Fruit fly (Drosophila melanogaster): ENCODE measurements around the gene CG42327.

CG42327 gene

DNA sequence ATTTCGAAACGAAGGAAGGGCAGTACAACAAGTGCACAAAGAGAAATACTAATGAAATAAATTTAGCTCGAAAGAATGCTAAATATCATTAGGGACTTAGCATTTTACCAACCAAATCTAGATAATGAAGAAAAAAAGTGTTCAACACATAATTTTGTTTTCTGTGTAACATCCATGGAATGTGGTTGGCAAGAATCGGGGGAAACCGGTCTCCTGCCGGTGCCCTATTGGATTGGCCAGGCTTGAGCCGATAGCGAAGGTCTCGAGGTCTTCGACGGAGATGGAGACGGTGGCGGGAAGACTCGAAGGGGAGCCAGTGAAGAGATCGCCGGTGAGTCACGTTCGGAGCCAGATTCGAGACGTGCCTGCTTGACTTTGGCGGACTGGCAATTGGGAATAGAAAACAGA is 1.8 kb downstream of the CG42327 start (continued):
- TF ChIP-seq CG6163 (GFP tag; IDR thresholded peaks at IDR 0.05) (peak; percentile 89), CG11762 (GFP tag; optimal IDR thresholded peaks at IDR 0.05; ENCODE audit: insufficient read depth) (peak; percentile 77), esn (GFP tag; optimal IDR thresholded peaks at IDR 0.05) (peak; percentile 91), CG34406 (GFP tag; optimal IDR thresholded peaks at IDR 0.05) (peak; percentile 83), Hr38 (GFP tag; optimal IDR thresholded peaks at IDR 0.05) (no peak), Lpt (GFP tag; optimal IDR thresholded peaks at IDR 0.05) (peak; percentile 77), CG8632 (GFP tag; optimal IDR thresholded peaks at IDR 0.05) (peak; percentile 76), OdsH (GFP tag; optimal IDR thresholded peaks at IDR 0.05) (peak; percentile 87), fkh (GFP tag; optimal IDR thresholded peaks at IDR 0.05) (no peak), CG4318 (GFP tag; optimal IDR thresholded peaks at IDR 0.05) (peak; percentile 25), CG31627 (GFP tag; optimal IDR thresholded peaks at IDR 0.05) (peak; percentile 81), Sox15 (GFP tag; optimal IDR thresholded peaks at IDR 0.05) (peak; percentile 62), fd59A (GFP tag; optimal IDR thresholded peaks at IDR 0.05) (peak; percentile 71), Ets96B (tag; optimal IDR thresholded peaks at IDR 0.05) (peak; percentile 86), Eip78C (GFP tag) (peak; percentile 98), fd85E (GFP tag; optimal IDR thresholded peaks at IDR 0.05) (no peak), CG16779 (tag; optimal IDR thresholded peaks at IDR 0.05) (peak; percentile 53), achi (GFP tag; optimal IDR thresholded peaks at IDR 0.05) (peak; percentile 83), CG1621 (tag; optimal IDR thresholded peaks at IDR 0.05) (peak; percentile 73), Hr39 (GFP tag; optimal IDR thresholded peaks at IDR 0.05) (peak; percentile 85), lz (GFP tag; optimal IDR thresholded peaks at IDR 0.05) (peak; percentile 84), topi (GFP tag; optimal IDR thresholded peaks at IDR 0.05) (peak; percentile 89)

DNA sequence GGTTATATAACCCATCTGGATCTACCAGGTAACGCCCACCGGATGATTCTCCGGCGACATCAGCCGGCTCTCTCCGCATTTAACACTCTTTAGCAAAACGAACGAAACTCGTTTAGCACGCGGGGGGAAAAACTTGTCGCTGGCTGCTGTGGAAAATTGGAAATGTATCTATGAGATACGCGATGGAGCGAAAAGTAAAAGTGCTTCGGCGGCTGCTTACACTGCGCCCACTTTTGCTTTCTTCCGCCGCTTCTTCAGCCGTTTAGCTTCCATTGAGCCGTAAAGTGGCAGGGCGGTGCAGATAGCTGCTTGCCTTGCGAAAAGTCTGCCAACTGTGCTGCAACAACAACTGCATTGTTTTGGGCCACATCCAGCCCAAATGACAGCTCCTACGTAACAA is 5.2 kb downstream of the CG42327 start:
- TF ChIP-seq eg (GFP tag; IDR thresholded peaks at IDR 0.05) (peak; percentile 8; the same call in 1 of the 3 replicates), CG15336 (GFP tag; IDR thresholded peaks at IDR 0.05) (peak; percentile 30; the same call in 1 of the 2 replicates), Smox (GFP tag; optimal IDR thresholded peaks at IDR 0.05) (no peak), CG6276 (GFP tag; optimal IDR thresholded peaks at IDR 0.05) (peak; percentile 14)

DNA sequence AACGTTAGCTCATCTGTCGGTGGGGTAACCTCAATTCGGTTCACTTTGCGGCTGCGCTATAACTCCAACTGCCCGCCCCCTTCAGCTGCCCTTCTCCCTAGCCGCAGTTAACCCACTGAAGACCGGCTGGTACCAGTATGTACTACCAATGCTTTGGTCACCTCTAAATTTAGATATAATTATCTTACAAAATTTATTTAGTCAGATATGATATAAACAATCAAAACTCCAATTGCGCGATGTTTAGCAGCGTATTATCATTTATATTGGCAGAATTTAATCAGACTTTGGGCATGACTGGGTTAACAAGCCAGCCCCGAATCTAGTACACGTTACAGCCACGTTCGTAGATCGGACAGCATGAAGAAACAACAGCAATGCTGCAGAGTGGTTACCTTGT is 5.8 kb downstream of the CG42327 start:
- peak; percentile 10 for TF ChIP-seq CG8632 (GFP tag; optimal IDR thresholded peaks at IDR 0.05)
- peak; percentile 9 for TF ChIP-seq dac (GFP tag; optimal IDR thresholded peaks at IDR 0.05)
- no peak for TF ChIP-seq CG9139 (GFP tag; optimal IDR thresholded peaks at IDR 0.05)
- peak; percentile 81 for TF ChIP-seq CG15336 (GFP tag; IDR thresholded peaks at IDR 0.05)
- peak; percentile 0 for TF ChIP-seq CG11902 (GFP tag; optimal IDR thresholded peaks at IDR 0.05)
- TF ChIP-seq CG8119 (GFP tag; IDR thresholded peaks at IDR 0.05) = peak; percentile 66; the same call in 2 of the 3 replicates
- TF ChIP-seq CG1621 (tag; optimal IDR thresholded peaks at IDR 0.05) = peak; percentile 21
- peak; percentile 43 for TF ChIP-seq Ets96B (tag; optimal IDR thresholded peaks at IDR 0.05)
- TF ChIP-seq Sox14 (GFP tag; optimal IDR thresholded peaks at IDR 0.05) = peak; percentile 37
- TF ChIP-seq Hr39 (GFP tag; optimal IDR thresholded peaks at IDR 0.05) = no peak
- TF ChIP-seq OdsH (GFP tag; optimal IDR thresholded peaks at IDR 0.05) = peak; percentile 43
- peak; percentile 70 for TF ChIP-seq svp (GFP tag)
- peak; percentile 64 for TF ChIP-seq CG32006 (GFP tag; optimal IDR thresholded peaks at IDR 0.05)
- TF ChIP-seq CG3032 (tag; optimal IDR thresholded peaks at IDR 0.05) = peak; percentile 53
- peak; percentile 43 for TF ChIP-seq CG10631 (GFP tag; optimal IDR thresholded peaks at IDR 0.05)
- peak; percentile 8 for TF ChIP-seq cyc (GFP tag; optimal IDR thresholded peaks at IDR 0.05)
- TF ChIP-seq fd59A (GFP tag; optimal IDR thresholded peaks at IDR 0.05) = peak; percentile 38
- TF ChIP-seq CG3919 (GFP tag; optimal IDR thresholded peaks at IDR 0.05) = peak; percentile 51
- peak; percentile 57 for TF ChIP-seq CG10669 (GFP tag; optimal IDR thresholded peaks at IDR 0.05)
- peak; percentile 32 for TF ChIP-seq Met (GFP tag; optimal IDR thresholded peaks at IDR 0.05)
- TF ChIP-seq Sox15 (GFP tag; optimal IDR thresholded peaks at IDR 0.05) = peak; percentile 11
- TF ChIP-seq Blimp-1 (GFP tag; optimal IDR thresholded peaks at IDR 0.05) = no peak
- peak; percentile 57 for TF ChIP-seq Lpt (GFP tag; optimal IDR thresholded peaks at IDR 0.05)
- peak; percentile 6 for TF ChIP-seq topi (GFP tag; optimal IDR thresholded peaks at IDR 0.05)
- TF ChIP-seq Ets21C (GFP tag; optimal IDR thresholded peaks at IDR 0.05) = no peak
- TF ChIP-seq CG6792 (GFP tag; optimal IDR thresholded peaks at IDR 0.05) = peak; percentile 32
- no peak for TF ChIP-seq Hr38 (GFP tag; optimal IDR thresholded peaks at IDR 0.05)
- TF ChIP-seq acj6 (GFP tag; optimal IDR thresholded peaks at IDR 0.05) = peak; percentile 39
- TF ChIP-seq dsx (GFP tag; optimal IDR thresholded peaks at IDR 0.05; ENCODE audit: poor library complexity, severe bottlenecking) = peak; percentile 55
- peak; percentile 53 for TF ChIP-seq CG6276 (GFP tag; optimal IDR thresholded peaks at IDR 0.05)
- peak; percentile 34 for TF ChIP-seq CG4318 (GFP tag; optimal IDR thresholded peaks at IDR 0.05)
- peak; percentile 64; the same call in 2 of the 3 replicates for TF ChIP-seq CG6163 (GFP tag; IDR thresholded peaks at IDR 0.05)
- TF ChIP-seq Gug (GFP tag; IDR thresholded peaks at IDR 0.05) = peak; percentile 44
- peak; percentile 41 for TF ChIP-seq spab (GFP tag; optimal IDR thresholded peaks at IDR 0.05)
- TF ChIP-seq CG6854 (GFP tag; optimal IDR thresholded peaks at IDR 0.05) = no peak
